Worm (Caenorhabditis elegans) whole organism, L3 larva: ENCODE data around the gene Y68A4A.13.

Experiments
- ceh-82 ChIP-seq: fragments of 150-350 bp; optimal IDR thresholded peaks from 2 replicates; lab custom pipeline; 2014; ENCODE audit warnings: missing biosample characterization, missing genetic modification characterization
- elt-2 ChIP-seq: sonication (generic microtip); optimal IDR thresholded peaks from 2 replicates; lab custom pipeline; 2016; ENCODE audit warnings: missing genetic modification reagents, mild to moderate bottlenecking, missing genetic modification characterization, missing compliant biosample characterization
- nfya-1 ChIP-seq: sonication (generic microtip); optimal IDR thresholded peaks from 2 replicates; lab custom pipeline; 2017; ENCODE audit warnings: missing genetic modification characterization, mild to moderate bottlenecking, missing compliant biosample characterization, antibody characterized with exemption, moderate library complexity; ENCODE audit not compliant: insufficient read depth
- pqm-1 ChIP-seq: fragments of 150-350 bp; optimal IDR thresholded peaks from 2 replicates; lab custom pipeline; 2017; ENCODE audit warnings: missing biosample characterization, missing genetic modification characterization, inconsistent platforms
- sea-2 ChIP-seq: fragments of 150-350 bp; sonication (generic microtip); optimal IDR thresholded peaks from 4 replicates; lab custom pipeline; 2014; ENCODE audit warnings: missing biosample characterization, missing genetic modification reagents, missing genetic modification characterization
- snpc-4 ChIP-seq: fragments of 150-350 bp; optimal IDR thresholded peaks from 2 replicates; lab custom pipeline; 2014; ENCODE audit warnings: missing biosample characterization, missing genetic modification characterization
- tbx-2 ChIP-seq: sonication (generic microtip); optimal IDR thresholded peaks from 2 replicates; lab custom pipeline; 2016; ENCODE audit warnings: mild to moderate bottlenecking, missing genetic modification characterization, missing compliant biosample characterization
- unc-39 ChIP-seq: sonication (generic microtip); optimal IDR thresholded peaks from 4 replicates; lab custom pipeline; 2017; ENCODE audit warnings: missing biosample characterization, missing genetic modification characterization

Gene Y68A4A.13

DNA sequence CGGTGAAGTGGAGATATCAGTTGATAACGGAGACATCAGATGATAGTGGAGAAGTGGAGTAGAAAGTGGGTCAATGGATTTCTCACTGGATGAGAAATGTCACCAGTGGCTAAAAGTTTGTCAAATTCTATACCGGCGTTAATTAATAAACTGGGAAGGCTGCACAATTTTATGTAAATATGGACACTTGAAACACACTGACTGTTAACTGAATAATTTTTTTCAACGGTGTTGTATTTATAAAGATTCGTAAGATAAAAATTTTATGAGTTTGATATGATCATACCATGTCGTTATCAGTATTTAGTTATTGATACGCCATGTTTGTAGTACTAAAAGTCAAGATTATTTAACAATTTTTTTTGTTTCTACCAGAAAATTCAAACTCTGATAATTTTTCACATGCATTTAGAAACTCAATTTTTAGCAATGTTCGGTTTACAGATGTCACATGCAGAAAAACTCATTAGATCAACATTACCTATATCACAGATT, 48.5 kb downstream of the Y68A4A.13 start, which contains the start of gene F40D4.12:
Gene F40D4.12 (plus strand): TSS at position 445 of the 495 bp plus-strand sequence.
- no peak for TF ChIP-seq sea-2 (GFP tag; lab: Kevin White, UChicago)
- no peak for TF ChIP-seq unc-39 (tag; lab: Kevin White, UChicago)
- TF ChIP-seq pqm-1 (tag; lab: Kevin White, UChicago), result peak; percentile 25
- TF ChIP-seq ceh-82 (tag; lab: Kevin White, UChicago), result no peak
- no peak for TF ChIP-seq tbx-2
- TF ChIP-seq elt-2 (tag; lab: Kevin White, UChicago), result peak; percentile 64
- no peak for TF ChIP-seq nfya-1 (tag; lab: Kevin White, UChicago)
- TF ChIP-seq snpc-4 (tag; lab: Kevin White, UChicago), result no peak
